Worm (Caenorhabditis elegans) whole organism, early embryonic: ENCODE measurements around the gene ZK177.3.

Source experiments
- F13C5.2 ChIP-seq: sonication (generic microtip); optimal IDR thresholded peaks from 2 replicates; lab custom pipeline; 2017; ENCODE audit warnings: mild to moderate bottlenecking, missing genetic modification characterization, inconsistent platforms, missing compliant biosample characterization
- sea-1 ChIP-seq: fragments of 200-800 bp; sonication (Bioruptor generic); conservative IDR thresholded peaks from 2 replicates; pipeline ENCODE4 v1.3.6; 2022; ENCODE audit warnings: missing genetic modification characterization, missing compliant biosample characterization

Gene ZK177.3

DNA sequence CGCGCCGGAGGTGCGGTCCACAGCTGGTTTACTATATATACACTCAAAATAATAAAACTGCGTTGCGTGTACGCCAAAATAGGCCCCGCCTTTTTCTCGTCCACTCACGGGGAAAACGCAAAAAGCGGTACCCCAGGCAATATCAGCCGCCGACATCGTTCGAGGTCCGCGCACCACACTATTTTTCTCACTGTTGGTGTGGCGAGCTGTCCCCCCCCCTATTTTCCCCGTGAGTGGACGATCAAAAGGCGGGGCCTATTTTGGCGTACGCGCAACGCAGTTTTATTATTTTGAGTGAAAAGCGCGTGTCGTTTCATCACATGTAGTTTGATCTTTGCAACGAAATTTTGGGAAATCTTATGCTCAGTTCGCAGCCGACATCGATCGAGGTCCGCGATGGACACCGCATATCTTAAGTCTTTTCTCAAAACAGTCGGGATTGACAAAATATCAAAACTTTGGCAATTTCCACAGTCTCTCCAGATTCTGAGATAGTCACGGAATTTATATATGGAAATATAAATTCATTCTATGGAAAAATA, 49.5 kb downstream of the ZK177.3 start:
- TF ChIP-seq F13C5.2 (tag; lab: Kevin White, UChicago) (no peak), sea-1 (GFP tag; lab: Robert Waterston, UW) (0 out of 2 replicates have a peak, but pooled peaks have one; percentile 23)
